Worm (Caenorhabditis elegans): ENCODE measurements around the gene dnj-3.

The dnj-3 gene

ce11 chrV:15085335-15085800 is 16.9 kb downstream of the dnj-3 start, which contains the start of the genes ahsa-1 and C01G10.7 (continued):
- TF ChIP-seq nhr-28 (tag; optimal IDR thresholded peaks at IDR 0.05) (peak; percentile 64), ZK337.2 (GFP tag; IDR thresholded peaks at IDR 0.05) (peak; percentile 91), nhr-237 (tag; optimal IDR thresholded peaks at IDR 0.05) (no peak), unc-39 (tag; optimal IDR thresholded peaks at IDR 0.05) (no peak), ceh-32 (tag; optimal IDR thresholded peaks at IDR 0.05; ENCODE audit: poor library complexity) (no peak), F49E8.2 (tag; optimal IDR thresholded peaks at IDR 0.05; ENCODE audit: borderline replicate concordance) (peak; percentile 56), Y105C5A.15 (GFP tag; IDR thresholded peaks at IDR 0.05) (no peak), nhr-25 (tag; optimal IDR thresholded peaks at IDR 0.05; ENCODE audit: borderline replicate concordance, insufficient read depth) (no peak), ztf-7 (tag; optimal IDR thresholded peaks at IDR 0.05) (peak; percentile 40), ces-1 (GFP tag; optimal IDR thresholded peaks at IDR 0.05) (peak; percentile 60), daf-19 (GFP tag; conservative IDR thresholded peaks at IDR 0.05) (no peak), ama-1 (optimal IDR thresholded peaks at IDR 0.05) (no peak), T20F7.1 (GFP tag; optimal IDR thresholded peaks at IDR 0.05) (peak; percentile 87), gei-8 (GFP tag; optimal IDR thresholded peaks at IDR 0.05) (no peak), daf-16 (GFP tag; optimal IDR thresholded peaks at IDR 0.05) (peak in 1 of 2 experiments; percentile 72), daf-16 (tag; optimal IDR thresholded peaks at IDR 0.05) (no peak), madf-9 (GFP tag; conservative IDR thresholded peaks at IDR 0.05) (peak; percentile 75), lin-39 (tag; optimal IDR thresholded peaks at IDR 0.05) (no peak), D1046.2 (GFP tag; IDR thresholded peaks at IDR 0.05) (no peak), spr-3 (GFP tag; optimal IDR thresholded peaks at IDR 0.05) (no peak), pha-4 (GFP tag; IDR thresholded peaks at IDR 0.05) (peak; percentile 54; the same call in 1 of the 2 replicates), pha-4 (tag; optimal IDR thresholded peaks at IDR 0.05) (peak; percentile 97), daf-8 (GFP tag; IDR thresholded peaks at IDR 0.05) (no peak), T26A8.4 (GFP tag; IDR thresholded peaks at IDR 0.05) (peak; percentile 59; the same call in 1 of the 2 replicates), duxl-1 (tag; optimal IDR thresholded peaks at IDR 0.05; ENCODE audit: poor library complexity) (peak; percentile 72), unc-130 (GFP tag; optimal IDR thresholded peaks at IDR 0.05) (peak; percentile 98), ceh-62 (tag; optimal IDR thresholded peaks at IDR 0.05) (no peak), zip-2 (tag; optimal IDR thresholded peaks at IDR 0.05) (no peak), lin-15B (tag; optimal IDR thresholded peaks at IDR 0.05) (peak; percentile 91), rbr-2 (tag; optimal IDR thresholded peaks at IDR 0.05) (peak; percentile 87), nhr-76 (tag; optimal IDR thresholded peaks at IDR 0.05) (no peak), ctbp-1 (GFP tag; IDR thresholded peaks at IDR 0.05) (no peak), nhr-41 (GFP tag; IDR thresholded peaks at IDR 0.05) (no peak)

ce11 chrV:15087207-15087706 is 18.8 kb downstream of the dnj-3 start, which contains the start of the genes C01G10.15 and C01G10.6:
Gene C01G10.15 (minus strand): TSS chrV:15087307.
Gene C01G10.6 (plus strand): TSS chrV:15087656.
- TF ChIP-seq T20F7.1 (GFP tag; optimal IDR thresholded peaks at IDR 0.05) (no peak), egl-27 (tag; optimal IDR thresholded peaks at IDR 0.05) (no peak), lin-38 (GFP tag; IDR thresholded peaks at IDR 0.05) (no peak), zip-2 (tag; optimal IDR thresholded peaks at IDR 0.05) (no peak), ceh-20 (GFP tag; IDR thresholded peaks at IDR 0.05) (no peak), jun-1 (tag; optimal IDR thresholded peaks at IDR 0.05) (no peak), lim-7 (GFP tag; IDR thresholded peaks at IDR 0.05) (no peak), mep-1 (tag; optimal IDR thresholded peaks at IDR 0.05) (no peak), unc-39 (tag; optimal IDR thresholded peaks at IDR 0.05) (no peak), madf-9 (GFP tag; conservative IDR thresholded peaks at IDR 0.05) (no peak), hmg-1.1 (GFP tag; IDR thresholded peaks at IDR 0.05) (no peak), zag-1 (tag; optimal IDR thresholded peaks at IDR 0.05) (no peak), lin-15B (tag; optimal IDR thresholded peaks at IDR 0.05) (no peak), vab-7 (GFP tag; IDR thresholded peaks at IDR 0.05) (no peak), T26A8.4 (GFP tag; IDR thresholded peaks at IDR 0.05) (no peak)
